Worm (Caenorhabditis elegans) whole organism, mixed stage, embryonic: ENCODE data around the gene C39B5.6.

ENCODE experiments used
- M03D4.4 ChIP-seq: sonication (generic microtip); optimal IDR thresholded peaks from 2 replicates; lab custom pipeline; 2017; ENCODE audit warnings: mild to moderate bottlenecking, missing genetic modification characterization, missing compliant biosample characterization
- bed-3 ChIP-seq: fragments of 200-800 bp; sonication (Bioruptor generic); optimal IDR thresholded peaks from 3 replicates; lab custom pipeline; 2018; ENCODE audit warnings: mild to moderate bottlenecking, missing genetic modification characterization, moderate library complexity, missing compliant biosample characterization
- blmp-1 ChIP-seq: fragments of 150-350 bp; optimal IDR thresholded peaks from 2 replicates; lab custom pipeline; 2014; ENCODE audit warnings: missing biosample characterization, missing genetic modification characterization
- ceh-39 ChIP-seq: fragments of 150-350 bp; optimal IDR thresholded peaks from 2 replicates; lab custom pipeline; 2014; ENCODE audit warnings: missing biosample characterization, missing genetic modification characterization
- ceh-43 ChIP-seq: fragments of 200-800 bp; sonication (Bioruptor generic); optimal IDR thresholded peaks from 2 replicates; lab custom pipeline; 2018; ENCODE audit warnings: mild to moderate bottlenecking, missing genetic modification characterization, moderate library complexity, missing compliant biosample characterization
- ceh-83 ChIP-seq: fragments of 200-800 bp; sonication (Bioruptor generic); optimal IDR thresholded peaks from 2 replicates; lab custom pipeline; 2018; ENCODE audit warnings: mild to moderate bottlenecking, missing genetic modification characterization, missing compliant biosample characterization
- ces-1 ChIP-seq: fragments of 150-350 bp; optimal IDR thresholded peaks from 2 replicates; lab custom pipeline; 2014; ENCODE audit warnings: missing biosample characterization, missing genetic modification reagents, missing genetic modification characterization
- cnd-1 ChIP-seq: fragments of 200-800 bp; sonication (Bioruptor generic); optimal IDR thresholded peaks from 2 replicates; lab custom pipeline; 2018; ENCODE audit warnings: mild to moderate bottlenecking, missing genetic modification characterization, missing compliant biosample characterization
- drap-1 ChIP-seq: fragments of 200-800 bp; sonication (Bioruptor generic); optimal IDR thresholded peaks from 3 replicates; lab custom pipeline; 2018; ENCODE audit warnings: mild to moderate bottlenecking, missing genetic modification characterization, missing compliant biosample characterization
- elt-1 ChIP-seq: sonication (generic microtip); optimal IDR thresholded peaks from 2 replicates; lab custom pipeline; 2017; ENCODE audit warnings: missing genetic modification characterization, mild to moderate bottlenecking, missing compliant biosample characterization, antibody characterized with exemption, moderate library complexity, borderline replicate concordance; ENCODE audit not compliant: insufficient read depth
- elt-3 ChIP-seq: fragments of 150-350 bp; optimal IDR thresholded peaks from 2 replicates; lab custom pipeline; 2014; ENCODE audit warnings: missing biosample characterization, missing genetic modification characterization
- flh-1 ChIP-seq: fragments of 200-800 bp; sonication (Bioruptor generic); optimal IDR thresholded peaks from 2 replicates; lab custom pipeline; 2018; ENCODE audit warnings: mild to moderate bottlenecking, missing genetic modification characterization, moderate library complexity, missing compliant biosample characterization
- ham-2 ChIP-seq: fragments of 200-800 bp; sonication (Bioruptor generic); optimal IDR thresholded peaks from 2 replicates; lab custom pipeline; 2018; ENCODE audit warnings: mild to moderate bottlenecking, missing genetic modification characterization, missing compliant biosample characterization
- hlh-1 ChIP-seq: fragments of 150-350 bp; optimal IDR thresholded peaks from 2 replicates; lab custom pipeline; 2014; ENCODE audit warnings: missing biosample characterization, missing genetic modification reagents, missing genetic modification characterization
- lin-13 ChIP-seq: fragments of 150-350 bp; optimal IDR thresholded peaks from 2 replicates; lab custom pipeline; 2014; ENCODE audit warnings: missing biosample characterization, missing genetic modification characterization
- lin-32 ChIP-seq: fragments of 200-800 bp; sonication (Bioruptor generic); optimal IDR thresholded peaks from 2 replicates; lab custom pipeline; 2018; ENCODE audit warnings: mild to moderate bottlenecking, missing genetic modification characterization, missing compliant biosample characterization
- lsy-2 ChIP-seq: fragments of 150-350 bp; optimal IDR thresholded peaks from 2 replicates; lab custom pipeline; 2014; ENCODE audit warnings: missing biosample characterization, missing genetic modification characterization
- mab-5 ChIP-seq: fragments of 150-350 bp; optimal IDR thresholded peaks from 2 replicates; lab custom pipeline; 2014; ENCODE audit warnings: missing biosample characterization, missing genetic modification characterization
- mep-1 ChIP-seq: fragments of 150-350 bp; optimal IDR thresholded peaks from 2 replicates; lab custom pipeline; 2017; ENCODE audit warnings: missing biosample characterization, missing genetic modification reagents, missing genetic modification characterization, inconsistent platforms
- mls-2 ChIP-seq: sonication (generic microtip); optimal IDR thresholded peaks from 2 replicates; lab custom pipeline; 2016; ENCODE audit warnings: mild to moderate bottlenecking, missing genetic modification characterization, moderate library complexity, missing compliant biosample characterization
- nhr-12 ChIP-seq: fragments of 150-350 bp; optimal IDR thresholded peaks from 2 replicates; lab custom pipeline; 2014; ENCODE audit warnings: missing biosample characterization, missing genetic modification characterization
- nhr-2 ChIP-seq: fragments of 150-350 bp; optimal IDR thresholded peaks from 2 replicates; lab custom pipeline; 2014; ENCODE audit warnings: missing biosample characterization, missing genetic modification characterization
- nhr-237 ChIP-seq: fragments of 150-350 bp; optimal IDR thresholded peaks from 2 replicates; lab custom pipeline; 2014; ENCODE audit warnings: missing biosample characterization, missing genetic modification characterization
- nhr-28 ChIP-seq: fragments of 150-350 bp; optimal IDR thresholded peaks from 2 replicates; lab custom pipeline; 2014; ENCODE audit warnings: missing biosample characterization, missing genetic modification characterization
- nhr-76 ChIP-seq: sonication (generic microtip); optimal IDR thresholded peaks from 2 replicates; lab custom pipeline; 2017; ENCODE audit warnings: missing biosample characterization, missing genetic modification characterization
- pha-4 ChIP-seq: fragments of 150-350 bp; optimal IDR thresholded peaks from 2 replicates; lab custom pipeline; 2018; ENCODE audit warnings: missing biosample characterization, missing genetic modification reagents, missing genetic modification characterization
- sem-2 ChIP-seq: fragments of 200-800 bp; sonication (Bioruptor generic); optimal IDR thresholded peaks from 2 replicates; lab custom pipeline; 2018; ENCODE audit warnings: mild to moderate bottlenecking, missing genetic modification characterization, missing compliant biosample characterization
- snpc-4 ChIP-seq: fragments of 150-350 bp; optimal IDR thresholded peaks from 2 replicates; lab custom pipeline; 2014; ENCODE audit warnings: missing biosample characterization, missing genetic modification characterization
- sptf-1 ChIP-seq: sonication (generic microtip); optimal IDR thresholded peaks from 2 replicates; lab custom pipeline; 2017; ENCODE audit warnings: mild to moderate bottlenecking, missing genetic modification characterization, moderate library complexity, missing compliant biosample characterization
- tbx-8 ChIP-seq: fragments of 200-800 bp; sonication (Bioruptor generic); optimal IDR thresholded peaks from 2 replicates; lab custom pipeline; 2018; ENCODE audit warnings: mild to moderate bottlenecking, missing genetic modification characterization, moderate library complexity, missing compliant biosample characterization
- unc-120 ChIP-seq: sonication (generic microtip); optimal IDR thresholded peaks from 2 replicates; lab custom pipeline; 2017; ENCODE audit warnings: missing genetic modification characterization, missing compliant biosample characterization; ENCODE audit not compliant: poor library complexity, severe bottlenecking
- unc-39 ChIP-seq: fragments of 150-350 bp; optimal IDR thresholded peaks from 2 replicates; lab custom pipeline; 2014; ENCODE audit warnings: missing biosample characterization, missing genetic modification characterization
- unc-62 ChIP-seq: fragments of 150-350 bp; optimal IDR thresholded peaks from 2 replicates; lab custom pipeline; 2014; ENCODE audit warnings: missing biosample characterization, missing genetic modification reagents, missing genetic modification characterization
- zip-8 ChIP-seq: fragments of 150-350 bp; optimal IDR thresholded peaks from 2 replicates; lab custom pipeline; 2014; ENCODE audit warnings: missing biosample characterization, missing genetic modification characterization
- ztf-11 ChIP-seq: fragments of 150-350 bp; optimal IDR thresholded peaks from 2 replicates; lab custom pipeline; 2014; ENCODE audit warnings: missing biosample characterization, missing genetic modification characterization

C39B5.6 gene

ce11 chrIII:2169445-2169844, 28.4 kb upstream of the C39B5.6 start:
- TF ChIP-seq tbx-8 (GFP tag; lab: Kevin White, UChicago) (no peak), blmp-1 (tag; lab: Kevin White, UChicago) (no peak), M03D4.4 (tag; lab: Kevin White, UChicago) (no peak), ceh-39 (tag; lab: Kevin White, UChicago) (no peak), sptf-1 (tag; lab: Kevin White, UChicago) (no peak), ztf-11 (no peak), nhr-12 (tag; lab: Kevin White, UChicago) (no peak)

ce11 chrIII:2170556-2170955, 27.2 kb upstream of the C39B5.6 start:
- TF ChIP-seq drap-1 (GFP tag; lab: Kevin White, UChicago) (no peak), ceh-83 (GFP tag; lab: Kevin White, UChicago) (no peak), cnd-1 (tag; lab: Kevin White, UChicago) (no peak), lin-32 (GFP tag; lab: Kevin White, UChicago) (no peak), nhr-12 (tag; lab: Kevin White, UChicago) (no peak), unc-62 (GFP tag; lab: Kevin White, UChicago) (no peak), flh-1 (GFP tag; lab: Kevin White, UChicago) (no peak), zip-8 (no peak), sptf-1 (tag; lab: Kevin White, UChicago) (no peak)

DNA sequence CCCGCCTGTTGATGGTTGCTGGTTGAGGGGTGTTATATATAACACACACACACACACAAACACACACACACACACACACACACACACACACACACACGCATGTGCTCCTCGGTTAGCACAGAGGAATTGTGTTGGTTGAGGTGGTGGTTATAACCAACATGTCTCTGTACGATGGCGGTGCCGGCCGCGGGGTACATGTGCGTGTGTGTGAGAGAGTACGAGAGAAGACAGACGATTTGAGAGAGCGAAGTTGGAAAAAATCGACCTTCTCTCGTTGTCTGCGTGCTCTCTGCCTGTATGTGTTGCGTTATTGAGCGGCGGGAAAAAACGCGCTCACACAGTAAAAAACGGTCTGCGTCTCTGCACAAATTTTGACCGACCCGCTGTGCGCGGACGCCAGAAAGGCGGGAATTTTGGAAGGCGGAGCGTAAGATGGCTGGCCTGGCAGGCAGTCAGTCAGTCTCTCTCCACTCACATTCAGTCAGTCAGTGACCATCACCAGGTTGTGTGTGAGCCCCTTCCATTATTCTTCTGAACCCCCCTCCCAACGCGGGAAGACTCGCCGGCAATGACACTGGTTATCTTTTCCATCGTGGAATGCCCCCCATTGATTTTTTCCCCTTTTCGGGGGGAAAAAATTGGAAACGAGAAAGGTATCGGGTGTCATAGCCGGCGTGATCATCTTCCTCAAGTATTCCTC, 25.8 kb upstream of the C39B5.6 start:
- TF ChIP-seq ham-2 (GFP tag; lab: Kevin White, UChicago) (no peak), ceh-39 (tag; lab: Kevin White, UChicago) (peak; percentile 52), sem-2 (GFP tag; lab: Kevin White, UChicago) (no peak), elt-1 (tag; lab: Kevin White, UChicago) (no peak), unc-120 (tag; lab: Kevin White, UChicago) (peak; percentile 79), M03D4.4 (tag; lab: Kevin White, UChicago) (no peak), blmp-1 (tag; lab: Kevin White, UChicago) (no peak), zip-8 (peak; percentile 27), nhr-237 (tag; lab: Kevin White, UChicago) (no peak), mep-1 (peak; percentile 21), snpc-4 (no peak), lin-13 (tag; lab: Kevin White, UChicago) (peak; percentile 5), tbx-8 (GFP tag; lab: Kevin White, UChicago) (no peak), mls-2 (tag; lab: Kevin White, UChicago) (peak; percentile 29), drap-1 (GFP tag; lab: Kevin White, UChicago) (peak; percentile 14), lsy-2 (no peak), ceh-43 (GFP tag; lab: Kevin White, UChicago) (no peak), unc-62 (GFP tag; lab: Kevin White, UChicago) (peak; percentile 44), lin-32 (GFP tag; lab: Kevin White, UChicago) (no peak), nhr-2 (tag; lab: Kevin White, UChicago) (peak; percentile 55), cnd-1 (tag; lab: Kevin White, UChicago) (peak; percentile 66), ceh-83 (GFP tag; lab: Kevin White, UChicago) (no peak), flh-1 (GFP tag; lab: Kevin White, UChicago) (no peak), elt-3 (no peak), ztf-11 (peak; percentile 52), hlh-1 (tag; lab: Kevin White, UChicago) (no peak), bed-3 (GFP tag; lab: Kevin White, UChicago) (no peak), nhr-76 (tag; lab: Kevin White, UChicago) (no peak), nhr-12 (tag; lab: Kevin White, UChicago) (no peak), nhr-28 (tag; lab: Kevin White, UChicago) (no peak), mab-5 (tag; lab: Kevin White, UChicago) (no peak), pha-4 (tag; lab: Kevin White, UChicago) (peak; percentile 40), ces-1 (no peak), unc-39 (tag; lab: Kevin White, UChicago) (no peak), sptf-1 (tag; lab: Kevin White, UChicago) (no peak)
